Fruit fly (Drosophila melanogaster) whole organism, prepupa: ENCODE results near the gene Zasp66.

ENCODE experiments used
- CG6792 ChIP-seq: fragments of 200-800 bp; sonication (Bioruptor generic); optimal IDR thresholded peaks from 3 replicates; lab custom pipeline; 2016; ENCODE audit warnings: missing biosample characterization, missing genetic modification characterization
- CG7368 ChIP-seq: fragments of 200-800 bp; sonication (Bioruptor generic); optimal IDR thresholded peaks from 3 replicates; lab custom pipeline; 2016; ENCODE audit warnings: missing biosample characterization, missing genetic modification characterization
- CG8119 ChIP-seq: fragments of 200-800 bp; sonication (Bioruptor generic); IDR thresholded peaks from 3 replicates; pipeline ENCODE4 v1.3.6; 2022; ENCODE audit warnings: missing biosample characterization, missing genetic modification characterization
- spab ChIP-seq: fragments of 200-800 bp; sonication (Bioruptor generic); optimal IDR thresholded peaks from 2 replicates; lab custom pipeline; 2017; ENCODE audit warnings: missing biosample characterization, mild to moderate bottlenecking, missing genetic modification characterization, missing genetic modification reagents
- topi ChIP-seq: fragments of 200-800 bp; sonication (Bioruptor generic); optimal IDR thresholded peaks from 3 replicates; lab custom pipeline; 2016; ENCODE audit warnings: missing biosample characterization, missing genetic modification characterization

- TF ChIP-seq CG7368 (GFP tag; lab: Kevin White, UChicago) (no peak), spab (no peak), CG8119 (peak; percentile 54), CG6792 (GFP tag; lab: Kevin White, UChicago) (no peak), topi (GFP tag; lab: Kevin White, UChicago) (no peak)
Observed at dm6 chr3L:8603880-8604692, 20.1 kb upstream of the Zasp66 start, which contains the start of the genes CG5989 and CG6282.
